Worm (Caenorhabditis elegans) whole organism, L3 larva: ENCODE measurements around the gene C17C3.5.

Experiments
- R02D3.7 ChIP-seq: fragments of 150-350 bp; optimal IDR thresholded peaks from 2 replicates; lab custom pipeline; 2014; ENCODE audit warnings: missing biosample characterization, missing genetic modification characterization
- ZK546.5 ChIP-seq: sonication (generic microtip); optimal IDR thresholded peaks from 2 replicates; lab custom pipeline; 2017; ENCODE audit warnings: missing biosample characterization, missing genetic modification characterization
- aly-2 ChIP-seq: fragments of 150-350 bp; optimal IDR thresholded peaks from 2 replicates; lab custom pipeline; 2014; ENCODE audit warnings: missing biosample characterization, missing genetic modification characterization
- ama-1 ChIP-seq: fragments of 150-350 bp; optimal IDR thresholded peaks from 2 replicates; lab custom pipeline; 2018
- ceh-16 ChIP-seq: sonication (generic microtip); optimal IDR thresholded peaks from 2 replicates; lab custom pipeline; 2017; ENCODE audit warnings: missing biosample characterization, missing genetic modification characterization
- ceh-28 ChIP-seq: fragments of 150-350 bp; optimal IDR thresholded peaks from 2 replicates; lab custom pipeline; 2014; ENCODE audit warnings: missing biosample characterization, missing genetic modification reagents, missing genetic modification characterization
- ceh-82 ChIP-seq: fragments of 150-350 bp; optimal IDR thresholded peaks from 2 replicates; lab custom pipeline; 2014; ENCODE audit warnings: missing biosample characterization, missing genetic modification characterization
- ceh-9 ChIP-seq: sonication (generic microtip); optimal IDR thresholded peaks from 2 replicates; lab custom pipeline; 2018; ENCODE audit warnings: missing biosample characterization, missing genetic modification characterization
- daf-12 ChIP-seq: fragments of 150-350 bp; optimal IDR thresholded peaks from 2 replicates; lab custom pipeline; 2014; ENCODE audit warnings: missing biosample characterization, missing genetic modification reagents, missing genetic modification characterization
- egl-27 ChIP-seq: sonication (generic microtip); optimal IDR thresholded peaks from 4 replicates; lab custom pipeline; 2017; ENCODE audit warnings: missing biosample characterization, missing genetic modification reagents, missing genetic modification characterization
- egl-5 ChIP-seq: fragments of 150-350 bp; optimal IDR thresholded peaks from 2 replicates; lab custom pipeline; 2017; ENCODE audit warnings: missing biosample characterization, missing genetic modification reagents, missing genetic modification characterization, inconsistent platforms
- elt-2 ChIP-seq: sonication (generic microtip); optimal IDR thresholded peaks from 2 replicates; lab custom pipeline; 2016; ENCODE audit warnings: missing genetic modification reagents, mild to moderate bottlenecking, missing genetic modification characterization, missing compliant biosample characterization
- elt-3 ChIP-seq, 3 experiments: fragments of 150-350 bp in 1 of 3; sonication (generic microtip) in 2 of 3; optimal IDR thresholded peaks; 2 replicates in 2 of 3; 4 replicates in 1 of 3; lab custom pipeline; 2014 to 2017; ENCODE audit warnings: missing biosample characterization in 3 of 3, missing genetic modification characterization in 3 of 3
- fos-1 ChIP-seq: fragments of 150-350 bp; optimal IDR thresholded peaks from 2 replicates; lab custom pipeline; 2014; ENCODE audit warnings: missing biosample characterization, missing genetic modification characterization
- hmg-11 ChIP-seq: sonication (generic microtip); optimal IDR thresholded peaks from 2 replicates; lab custom pipeline; 2016; ENCODE audit warnings: missing genetic modification characterization, missing compliant biosample characterization
- jun-1 ChIP-seq: fragments of 150-350 bp; optimal IDR thresholded peaks from 2 replicates; lab custom pipeline; 2014; ENCODE audit warnings: missing biosample characterization, missing genetic modification reagents, missing genetic modification characterization
- lin-15B ChIP-seq: fragments of 150-350 bp; optimal IDR thresholded peaks from 2 replicates; lab custom pipeline; 2014; ENCODE audit warnings: missing biosample characterization, missing genetic modification characterization
- lin-39 ChIP-seq: fragments of 150-350 bp; optimal IDR thresholded peaks from 2 replicates; lab custom pipeline; 2018; ENCODE audit warnings: missing biosample characterization, missing genetic modification reagents, missing genetic modification characterization
- lsy-12 ChIP-seq: sonication (generic microtip); optimal IDR thresholded peaks from 2 replicates; lab custom pipeline; 2016; ENCODE audit warnings: mild to moderate bottlenecking, missing genetic modification characterization, missing compliant biosample characterization
- mdl-1 ChIP-seq: fragments of 150-350 bp; optimal IDR thresholded peaks from 2 replicates; lab custom pipeline; 2014; ENCODE audit warnings: missing biosample characterization, missing genetic modification characterization
- mml-1 ChIP-seq: fragments of 150-350 bp; sonication (generic microtip); optimal IDR thresholded peaks from 3 replicates; lab custom pipeline; 2014; ENCODE audit warnings: missing biosample characterization, missing genetic modification characterization
- nfya-1 ChIP-seq: sonication (generic microtip); optimal IDR thresholded peaks from 2 replicates; lab custom pipeline; 2017; ENCODE audit warnings: missing genetic modification characterization, mild to moderate bottlenecking, missing compliant biosample characterization, antibody characterized with exemption, moderate library complexity; ENCODE audit not compliant: insufficient read depth
- nhr-11 ChIP-seq: fragments of 150-350 bp; optimal IDR thresholded peaks from 2 replicates; lab custom pipeline; 2014; ENCODE audit warnings: missing biosample characterization, missing genetic modification characterization
- nhr-12 ChIP-seq: fragments of 150-350 bp; optimal IDR thresholded peaks from 2 replicates; lab custom pipeline; 2014; ENCODE audit warnings: missing biosample characterization, missing genetic modification characterization
- nhr-23 ChIP-seq: fragments of 150-350 bp; optimal IDR thresholded peaks from 2 replicates; lab custom pipeline; 2014; ENCODE audit warnings: missing biosample characterization, missing genetic modification reagents, missing genetic modification characterization
- nhr-43 ChIP-seq: sonication (generic microtip); optimal IDR thresholded peaks from 2 replicates; lab custom pipeline; 2016; ENCODE audit warnings: mild to moderate bottlenecking, missing genetic modification characterization, missing compliant biosample characterization; ENCODE audit not compliant: poor library complexity, severe bottlenecking
- nhr-67 ChIP-seq: fragments of 150-350 bp; optimal IDR thresholded peaks from 2 replicates; lab custom pipeline; 2014; ENCODE audit warnings: missing biosample characterization, missing genetic modification characterization
- pha-4 ChIP-seq: fragments of 150-350 bp; optimal IDR thresholded peaks from 2 replicates; lab custom pipeline; 2014; ENCODE audit warnings: missing biosample characterization, missing genetic modification reagents, missing genetic modification characterization
- pqm-1 ChIP-seq: fragments of 150-350 bp; optimal IDR thresholded peaks from 2 replicates; lab custom pipeline; 2017; ENCODE audit warnings: missing biosample characterization, missing genetic modification characterization, inconsistent platforms
- sea-2 ChIP-seq: fragments of 150-350 bp; sonication (generic microtip); optimal IDR thresholded peaks from 4 replicates; lab custom pipeline; 2014; ENCODE audit warnings: missing biosample characterization, missing genetic modification reagents, missing genetic modification characterization
- skn-1 ChIP-seq: fragments of 150-350 bp; optimal IDR thresholded peaks from 2 replicates; lab custom pipeline; 2014; ENCODE audit warnings: missing biosample characterization, missing genetic modification characterization
- snpc-4 ChIP-seq: fragments of 150-350 bp; optimal IDR thresholded peaks from 2 replicates; lab custom pipeline; 2014; ENCODE audit warnings: missing biosample characterization, missing genetic modification characterization
- tbx-2 ChIP-seq: sonication (generic microtip); optimal IDR thresholded peaks from 2 replicates; lab custom pipeline; 2016; ENCODE audit warnings: mild to moderate bottlenecking, missing genetic modification characterization, missing compliant biosample characterization
- unc-62 ChIP-seq: fragments of 150-350 bp; sonication (generic microtip); optimal IDR thresholded peaks from 4 replicates; lab custom pipeline; 2014; ENCODE audit warnings: missing biosample characterization, missing genetic modification reagents, missing genetic modification characterization
- ztf-11 ChIP-seq: fragments of 150-350 bp; optimal IDR thresholded peaks from 2 replicates; lab custom pipeline; 2014; ENCODE audit warnings: missing biosample characterization, missing genetic modification characterization
- ztf-4 ChIP-seq: fragments of 150-350 bp; optimal IDR thresholded peaks from 2 replicates; lab custom pipeline; 2014; ENCODE audit warnings: missing biosample characterization, missing genetic modification characterization

The C17C3.5 gene

DNA sequence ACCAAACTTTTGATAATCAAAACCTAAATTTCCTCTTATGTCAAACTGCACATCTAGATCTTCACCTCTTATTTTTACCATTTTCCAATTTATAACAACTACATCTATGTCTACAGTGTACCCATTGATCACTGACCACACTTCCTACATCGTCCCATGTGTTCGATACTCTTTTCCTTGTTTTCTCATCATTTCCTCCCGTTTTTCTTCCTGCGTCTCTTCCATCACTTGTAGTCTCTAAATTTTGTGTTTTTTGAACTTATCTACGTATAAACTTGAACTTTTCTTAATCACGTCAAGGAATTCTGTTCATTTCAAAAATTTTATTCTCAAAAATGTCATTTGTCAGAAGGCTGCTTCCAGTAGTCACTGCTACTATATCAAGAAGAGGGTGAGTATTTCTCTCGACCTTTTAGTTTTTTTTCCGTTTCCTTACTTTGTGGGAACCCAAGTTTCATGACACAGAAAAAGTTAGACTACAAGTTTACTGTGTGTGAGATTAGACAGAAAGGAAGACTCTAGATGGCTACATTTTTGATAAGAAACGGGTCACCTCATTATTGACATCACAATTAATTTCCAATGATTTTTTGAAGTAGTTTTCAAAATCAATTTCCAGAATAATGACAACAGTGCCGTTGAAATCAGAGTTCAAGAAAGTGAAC lies 20.6 kb downstream of the C17C3.5 start:
- TF ChIP-seq pqm-1 (tag; lab: Kevin White, UChicago) (peak; percentile 7), pha-4 (tag; lab: Kevin White, UChicago) (peak; percentile 27), nhr-67 (tag; lab: Kevin White, UChicago) (no peak), ceh-9 (tag; lab: Kevin White, UChicago) (no peak), nhr-11 (tag; lab: Kevin White, UChicago) (no peak), skn-1 (tag; lab: Kevin White, UChicago) (peak; percentile 48), ceh-28 (tag; lab: Kevin White, UChicago) (no peak), ama-1 (lab: Kevin White, UChicago) (no peak), mml-1 (tag; lab: Kevin White, UChicago) (no peak), hmg-11 (tag; lab: Kevin White, UChicago) (no peak), nhr-43 (tag; lab: Kevin White, UChicago) (peak; percentile 90), nhr-12 (tag; lab: Kevin White, UChicago) (no peak), nhr-23 (tag; lab: Kevin White, UChicago) (peak; percentile 66), ceh-82 (tag; lab: Kevin White, UChicago) (no peak), unc-62 (GFP tag; lab: Kevin White, UChicago) (no peak), egl-27 (tag; lab: Kevin White, UChicago) (no peak), R02D3.7 (tag; lab: Kevin White, UChicago) (no peak), sea-2 (GFP tag; lab: Kevin White, UChicago) (no peak), egl-5 (tag; lab: Kevin White, UChicago) (no peak), ztf-11 (tag; lab: Kevin White, UChicago) (no peak), tbx-2 (no peak), fos-1 (tag; lab: Kevin White, UChicago) (no peak), elt-2 (tag; lab: Kevin White, UChicago) (peak; percentile 80), mdl-1 (tag; lab: Kevin White, UChicago) (no peak), nfya-1 (tag; lab: Kevin White, UChicago) (peak; percentile 35), elt-3 (tag; optimal IDR thresholded peaks at IDR 0.05; lab: Kevin White, UChicago) (no peak), ceh-16 (tag; lab: Kevin White, UChicago) (no peak), lsy-12 (tag; lab: Kevin White, UChicago) (no peak), lin-15B (tag; lab: Kevin White, UChicago) (no peak), daf-12 (tag; lab: Kevin White, UChicago) (no peak)
- TF ChIP-seq, all 47 proteins: peak for 7

DNA sequence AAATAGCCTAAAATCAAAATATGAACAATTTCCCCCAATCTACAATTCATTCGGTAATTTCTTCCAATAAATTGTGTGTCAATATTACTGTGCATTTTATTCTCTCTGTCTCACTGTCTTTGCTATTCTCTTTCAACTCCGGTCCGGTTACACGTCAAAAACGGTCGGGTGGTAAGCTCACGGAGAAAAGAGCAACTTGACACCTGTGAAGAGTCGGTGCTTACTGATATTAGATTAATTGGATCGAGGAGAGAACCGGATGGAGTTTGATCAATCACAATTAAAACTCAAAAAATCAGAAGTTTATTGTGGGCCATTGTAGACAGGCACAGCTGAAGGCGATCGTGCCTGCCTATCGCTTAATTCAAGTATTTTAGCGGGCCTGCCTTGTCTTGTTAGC lies 23.3 kb downstream of the C17C3.5 start:
- TF ChIP-seq aly-2 (no peak), tbx-2 (no peak), egl-27 (tag; lab: Kevin White, UChicago) (no peak), nhr-43 (tag; lab: Kevin White, UChicago) (peak; percentile 13), elt-2 (tag; lab: Kevin White, UChicago) (peak; percentile 26)

DNA sequence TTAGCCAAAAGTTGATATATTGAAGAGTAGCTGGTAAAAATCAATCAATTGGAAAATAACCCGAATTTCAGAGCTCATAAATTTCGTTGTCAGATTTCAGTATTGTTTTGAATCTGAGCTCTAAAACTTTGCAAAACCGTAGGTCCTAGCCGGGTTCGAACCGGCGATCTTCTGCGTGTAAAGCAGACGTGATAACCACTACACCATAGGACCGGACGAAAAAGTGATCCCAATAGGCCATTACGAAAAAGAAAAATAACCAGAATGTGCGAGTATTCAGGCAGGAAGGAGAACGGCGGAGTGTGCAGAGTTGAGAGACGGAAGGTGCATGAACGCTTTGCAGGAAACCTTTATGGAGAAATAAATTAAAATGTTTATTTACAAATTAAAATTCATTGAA lies 25.4 kb downstream of the C17C3.5 start:
- TF ChIP-seq pha-4 (tag; lab: Kevin White, UChicago) (peak; percentile 34), snpc-4 (tag; lab: Kevin White, UChicago) (peak; percentile 55), jun-1 (peak; percentile 47), R02D3.7 (tag; lab: Kevin White, UChicago) (no peak), nhr-11 (tag; lab: Kevin White, UChicago) (no peak), nhr-43 (tag; lab: Kevin White, UChicago) (peak; percentile 61), nfya-1 (tag; lab: Kevin White, UChicago) (peak; percentile 33), lin-39 (tag; lab: Kevin White, UChicago) (peak; percentile 24), elt-2 (tag; lab: Kevin White, UChicago) (peak; percentile 60)

DNA sequence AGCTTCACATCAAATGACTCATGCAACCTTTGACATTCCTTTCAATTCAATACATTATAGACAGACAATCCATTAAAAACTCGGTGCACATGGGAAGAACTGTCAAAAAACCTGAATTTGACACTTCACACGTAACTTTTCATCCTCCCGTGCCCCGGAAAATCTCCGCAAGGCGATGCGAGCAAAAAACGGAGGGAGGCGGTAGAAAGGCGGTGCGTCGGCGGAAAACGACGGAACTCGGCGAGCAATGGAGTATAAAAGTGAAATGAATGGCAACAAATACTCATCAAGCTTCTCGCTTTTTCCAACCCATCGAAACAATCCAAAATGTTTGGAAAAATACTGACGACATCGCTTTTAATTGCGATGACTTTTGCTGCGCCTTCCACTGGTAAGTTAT lies 26.4 kb downstream of the C17C3.5 start, which contains the start of gene T25E4.1:
T25E4.1 (plus strand) TSS at position 301 of the 400 bp plus-strand sequence.
- TF ChIP-seq ZK546.5 (tag; lab: Kevin White, UChicago) (no peak), mml-1 (tag; lab: Kevin White, UChicago) (no peak), jun-1 (no peak), ztf-4 (tag; lab: Kevin White, UChicago) (no peak), nhr-12 (tag; lab: Kevin White, UChicago) (no peak), hmg-11 (tag; lab: Kevin White, UChicago) (no peak), tbx-2 (no peak), snpc-4 (tag; lab: Kevin White, UChicago) (no peak), lsy-12 (tag; lab: Kevin White, UChicago) (no peak)
